Worm (Caenorhabditis elegans) whole organism, young adult: ENCODE measurements around the gene F26D10.13.
A peak's percentile ranks its signal among the peaks of the same experiment; 100 is the strongest.

Experiments
- B0035.1 ChIP-seq: sonication (generic microtip); optimal IDR thresholded peaks from 2 replicates; lab custom pipeline; 2016; ENCODE audit warnings: missing genetic modification characterization, mild to moderate bottlenecking, missing compliant biosample characterization, missing genotype, missing genetic modification reagents
- C17E4.6 ChIP-seq: fragments of 200-800 bp; sonication (Bioruptor generic); IDR thresholded peaks from 2 replicates; pipeline ENCODE4 v1.3.6; 2022; ENCODE audit warnings: missing genetic modification reagents, missing genetic modification characterization, missing compliant biosample characterization
- D2030.7 ChIP-seq: fragments of 200-800 bp; sonication (Bioruptor generic); IDR thresholded peaks from 2 replicates; pipeline ENCODE4 v1.3.6; 2022; ENCODE audit warnings: missing genetic modification reagents, missing genetic modification characterization, missing compliant biosample characterization
- F22D6.2 ChIP-seq: sonication (generic microtip); optimal IDR thresholded peaks from 2 replicates; lab custom pipeline; 2016; ENCODE audit warnings: mild to moderate bottlenecking, missing genetic modification characterization, missing compliant biosample characterization
- F49E8.2 ChIP-seq: sonication (generic microtip); optimal IDR thresholded peaks from 3 replicates; lab custom pipeline; 2017; ENCODE audit warnings: missing genetic modification characterization, mild to moderate bottlenecking, missing compliant biosample characterization, antibody characterized with exemption, moderate library complexity; ENCODE audit not compliant: insufficient read depth
- F57A8.1 ChIP-seq: fragments of 200-800 bp; sonication (Bioruptor generic); optimal IDR thresholded peaks from 2 replicates; lab custom pipeline; 2018; ENCODE audit warnings: mild to moderate bottlenecking, missing genetic modification characterization, moderate library complexity, missing compliant biosample characterization
- Y67H2A.10 ChIP-seq: fragments of 200-800 bp; sonication (Bioruptor generic); conservative IDR thresholded peaks from 2 replicates; pipeline ENCODE4 v1.3.6; 2022; ENCODE audit warnings: missing genetic modification reagents, missing genetic modification characterization, missing compliant biosample characterization
- ama-1 ChIP-seq, 3 experiments: fragments of 150-350 bp in 1 of 3; sonication (generic microtip) in 2 of 3; optimal IDR thresholded peaks; 2 replicates each; lab custom pipeline; 2014 to 2018; ENCODE audit warnings: missing biosample characterization in 2 of 3, missing genetic modification characterization in 2 of 3, missing genetic modification reagents in 2 of 3
- aptf-3 ChIP-seq: fragments of 200-800 bp; sonication (Bioruptor generic); IDR thresholded peaks from 2 replicates; pipeline ENCODE4 v1.3.6; 2022; ENCODE audit warnings: missing genetic modification characterization, missing compliant biosample characterization
- atf-7 ChIP-seq: sonication (generic microtip); optimal IDR thresholded peaks from 2 replicates; lab custom pipeline; 2017; ENCODE audit warnings: mild to moderate bottlenecking, missing genetic modification characterization, missing compliant biosample characterization
- bed-2 ChIP-seq: fragments of 200-800 bp; sonication (Bioruptor generic); IDR thresholded peaks from 2 replicates; pipeline ENCODE4 v1.3.6; 2022; ENCODE audit warnings: missing genetic modification reagents, missing genetic modification characterization, missing compliant biosample characterization
- cebp-1 ChIP-seq, 2 experiments: fragments of 200-800 bp in 1 of 2; sonication (Bioruptor generic) in 1 of 2; sonication (generic microtip) in 1 of 2; IDR thresholded peaks in 1 of 2; optimal IDR thresholded peaks in 1 of 2; 2 replicates each; pipeline versions ENCODE4 v1.3.6 to Lab custom; 2017 to 2022; ENCODE audit warnings: missing compliant biosample characterization in 2 of 2, missing genetic modification characterization in 2 of 2, mild to moderate bottlenecking in 1 of 2, missing genetic modification reagents in 1 of 2, moderate library complexity in 1 of 2
- cebp-2 ChIP-seq: fragments of 200-800 bp; sonication (Bioruptor generic); IDR thresholded peaks from 2 replicates; pipeline ENCODE4 v1.3.6; 2022; ENCODE audit warnings: missing genetic modification characterization, missing compliant biosample characterization
- ceh-27 ChIP-seq: fragments of 200-800 bp; sonication (Bioruptor generic); optimal IDR thresholded peaks from 2 replicates; lab custom pipeline; 2018; ENCODE audit warnings: mild to moderate bottlenecking, missing genetic modification characterization, moderate library complexity, missing compliant biosample characterization
- ceh-91 ChIP-seq: fragments of 200-800 bp; sonication (Bioruptor generic); IDR thresholded peaks from 2 replicates; pipeline ENCODE4 v1.3.6; 2022; ENCODE audit warnings: missing genetic modification reagents, missing genetic modification characterization, missing compliant biosample characterization
- dox-1 ChIP-seq: fragments of 200-800 bp; sonication (Bioruptor generic); IDR thresholded peaks from 2 replicates; pipeline ENCODE4 v1.3.6; 2022; ENCODE audit warnings: missing genetic modification reagents, missing genetic modification characterization, missing compliant biosample characterization
- egl-18 ChIP-seq: fragments of 200-800 bp; sonication (Bioruptor generic); IDR thresholded peaks from 2 replicates; pipeline ENCODE4 v1.3.6; 2022; ENCODE audit warnings: missing genetic modification reagents, missing genetic modification characterization, missing compliant biosample characterization
- egrh-3 ChIP-seq: fragments of 200-800 bp; sonication (Bioruptor generic); IDR thresholded peaks from 2 replicates; pipeline ENCODE4 v1.3.6; 2022; ENCODE audit warnings: missing genetic modification reagents, missing genetic modification characterization, missing compliant biosample characterization
- ekl-4 ChIP-seq: fragments of 200-800 bp; sonication (Bioruptor generic); IDR thresholded peaks from 2 replicates; pipeline ENCODE4 v1.3.6; 2022; ENCODE audit warnings: missing genetic modification reagents, missing genetic modification characterization, missing compliant biosample characterization
- fkh-3 ChIP-seq: sonication (generic microtip); optimal IDR thresholded peaks from 2 replicates; lab custom pipeline; 2016; ENCODE audit warnings: mild to moderate bottlenecking, missing genetic modification characterization, missing compliant biosample characterization
- hsf-1 ChIP-seq: fragments of 200-800 bp; sonication (Bioruptor generic); IDR thresholded peaks from 2 replicates; pipeline ENCODE4 v1.3.6; 2022; ENCODE audit warnings: missing genetic modification reagents, missing genetic modification characterization, missing compliant biosample characterization
- lin-26 ChIP-seq: fragments of 200-800 bp; sonication (Bioruptor generic); IDR thresholded peaks from 2 replicates; pipeline ENCODE4 v1.3.6; 2022; ENCODE audit warnings: missing genetic modification reagents, missing genetic modification characterization, missing compliant biosample characterization
- lsy-27 ChIP-seq: sonication (generic microtip); optimal IDR thresholded peaks from 2 replicates; lab custom pipeline; 2017; ENCODE audit warnings: missing genetic modification characterization, mild to moderate bottlenecking, missing compliant biosample characterization, antibody characterized with exemption, missing genotype, borderline replicate concordance; ENCODE audit not compliant: insufficient read depth
- madf-3 ChIP-seq: fragments of 200-800 bp; sonication (Bioruptor generic); IDR thresholded peaks from 2 replicates; pipeline ENCODE4 v1.3.6; 2022; ENCODE audit warnings: missing genetic modification reagents, missing genetic modification characterization, missing compliant biosample characterization
- mcd-1 ChIP-seq: fragments of 200-800 bp; sonication (Bioruptor generic); IDR thresholded peaks from 2 replicates; pipeline ENCODE4 v1.3.6; 2022; ENCODE audit warnings: missing genetic modification reagents, missing genetic modification characterization, missing compliant biosample characterization
- mel-28 ChIP-seq: sonication (generic microtip); optimal IDR thresholded peaks from 2 replicates; lab custom pipeline; 2016; ENCODE audit warnings: borderline replicate concordance, mild to moderate bottlenecking, missing genetic modification characterization, missing compliant biosample characterization
- nfya-2 ChIP-seq: fragments of 200-800 bp; sonication (Bioruptor generic); IDR thresholded peaks from 2 replicates; pipeline ENCODE4 v1.3.6; 2022; ENCODE audit warnings: missing genetic modification reagents, missing genetic modification characterization, missing compliant biosample characterization
- nfyb-1 ChIP-seq: fragments of 200-800 bp; sonication (Bioruptor generic); IDR thresholded peaks from 2 replicates; pipeline ENCODE4 v1.3.6; 2022; ENCODE audit warnings: missing genetic modification reagents, missing genetic modification characterization, missing compliant biosample characterization
- rcor-1 ChIP-seq: fragments of 200-800 bp; sonication (Bioruptor generic); IDR thresholded peaks from 2 replicates; pipeline ENCODE4 v1.3.6; 2022; ENCODE audit warnings: missing genetic modification reagents, missing genetic modification characterization, missing compliant biosample characterization
- rpc-1 ChIP-seq, 2 experiments: fragments of 150-350 bp in 1 of 2; sonication (generic microtip) in 1 of 2; optimal IDR thresholded peaks; 2 replicates each; lab custom pipeline; 2014 to 2018; ENCODE audit warnings: missing biosample characterization in 1 of 2, missing genetic modification characterization in 1 of 2, missing genetic modification reagents in 1 of 2, missing genotype in 1 of 2
- sdz-38 ChIP-seq: sonication (generic microtip); optimal IDR thresholded peaks from 2 replicates; lab custom pipeline; 2016; ENCODE audit warnings: missing genotype, missing genetic modification characterization, missing compliant biosample characterization
- tbp1 ChIP-seq: fragments of 200-800 bp; sonication (Bioruptor generic); optimal IDR thresholded peaks from 2 replicates; lab custom pipeline; 2018; ENCODE audit warnings: mild to moderate bottlenecking, missing genetic modification characterization, missing compliant biosample characterization
- tlf-1 ChIP-seq: fragments of 200-800 bp; sonication (Bioruptor generic); optimal IDR thresholded peaks from 2 replicates; lab custom pipeline; 2018; ENCODE audit warnings: mild to moderate bottlenecking, missing genetic modification characterization, missing compliant biosample characterization
- unc-130 ChIP-seq: sonication (generic microtip); optimal IDR thresholded peaks from 2 replicates; lab custom pipeline; 2016; ENCODE audit warnings: missing genetic modification reagents, missing genetic modification characterization, missing compliant biosample characterization
- unc-62 ChIP-seq: fragments of 150-350 bp; optimal IDR thresholded peaks from 2 replicates; lab custom pipeline; 2014; ENCODE audit warnings: missing biosample characterization, missing genetic modification reagents, missing genetic modification characterization
- zfh-2 ChIP-seq: fragments of 200-800 bp; sonication (Bioruptor generic); conservative IDR thresholded peaks from 2 replicates; pipeline ENCODE4 v1.3.6; 2022; ENCODE audit warnings: missing genetic modification reagents, missing genetic modification characterization, missing compliant biosample characterization
- ztf-25 ChIP-seq: fragments of 200-800 bp; sonication (Bioruptor generic); IDR thresholded peaks from 2 replicates; pipeline ENCODE4 v1.3.6; 2022; ENCODE audit warnings: missing genetic modification reagents, missing genetic modification characterization, missing compliant biosample characterization
- ztf-6 ChIP-seq: fragments of 200-800 bp; sonication (Bioruptor generic); IDR thresholded peaks from 2 replicates; pipeline ENCODE4 v1.3.6; 2022; ENCODE audit warnings: missing genetic modification reagents, missing genetic modification characterization, missing compliant biosample characterization

Gene F26D10.13

ce11 chrIV:17281060-17282021 lies 16.7 kb upstream of the F26D10.13 start (continued):
- TF ChIP-seq unc-130 (GFP tag; lab: Kevin White, UChicago) (peak; percentile 58), ztf-25 (no peak), cebp-1 (GFP tag; IDR thresholded peaks at IDR 0.05; lab: Robert Waterston, UW) (0 out of 2 replicates have a peak, but pooled peaks have one; percentile 46), cebp-1 (tag; optimal IDR thresholded peaks at IDR 0.05; lab: Kevin White, UChicago) (peak; percentile 85), fkh-3 (peak; percentile 33), egrh-3 (peak; percentile 88)
- TF ChIP-seq, all 124 proteins: peak for 91

- TF ChIP-seq ekl-4 (0 out of 2 replicates have a peak, but pooled peaks have one; percentile 6), atf-7 (tag; lab: Kevin White, UChicago) (no peak), dox-1 (GFP tag; lab: Robert Waterston, UW) (peak; percentile 2; the same call in 1 of the 2 replicates), rpc-1 (optimal IDR thresholded peaks at IDR 0.05; lab: Kevin White, UChicago) (no peak), rpc-1 (tag; optimal IDR thresholded peaks at IDR 0.05; lab: Kevin White, UChicago) (no peak), F57A8.1 (GFP tag; lab: Kevin White, UChicago) (peak; percentile 10), sdz-38 (tag; lab: Kevin White, UChicago) (no peak), unc-62 (GFP tag; lab: Kevin White, UChicago) (no peak), hsf-1 (GFP tag; lab: Robert Waterston, UW) (no peak), unc-130 (GFP tag; lab: Kevin White, UChicago) (no peak), mcd-1 (GFP tag; lab: Robert Waterston, UW) (0 out of 2 replicates have a peak, but pooled peaks have one; percentile 3), ama-1 (optimal IDR thresholded peaks at IDR 0.05; lab: Kevin White, UChicago) (peak; percentile 81), ama-1 (GFP tag; optimal IDR thresholded peaks at IDR 0.05; lab: Kevin White, UChicago) (no peak), madf-3 (GFP tag; lab: Robert Waterston, UW) (peak; percentile 2; the same call in 1 of the 2 replicates), tbp1 (GFP tag; lab: Kevin White, UChicago) (no peak), aptf-3 (GFP tag; lab: Robert Waterston, UW) (0 out of 2 replicates have a peak, but pooled peaks have one; percentile 1), nfyb-1 (GFP tag; lab: Robert Waterston, UW) (peak; percentile 2; the same call in 1 of the 2 replicates), tlf-1 (GFP tag; lab: Kevin White, UChicago) (no peak)
- TF ChIP-seq, all 124 proteins: peak for 8
Measured at ce11 chrIV:17280441-17280939, 15.9 kb upstream of the F26D10.13 start.

ce11 chrIV:17279592-17280440 lies 15.2 kb upstream of the F26D10.13 start:
- TF ChIP-seq ztf-6 (no peak), C17E4.6 (0 out of 2 replicates have a peak, but pooled peaks have one; percentile 12), lsy-27 (tag; lab: Kevin White, UChicago) (no peak), dox-1 (GFP tag; lab: Robert Waterston, UW) (peak; percentile 4), mel-28 (tag; lab: Kevin White, UChicago) (no peak), F49E8.2 (tag; lab: Kevin White, UChicago) (peak; percentile 21), rcor-1 (peak; percentile 7; the same call in 1 of the 2 replicates), nfya-2 (GFP tag; lab: Robert Waterston, UW) (0 out of 2 replicates have a peak, but pooled peaks have one; percentile 24), hsf-1 (GFP tag; lab: Robert Waterston, UW) (peak; percentile 77), ceh-91 (GFP tag; lab: Robert Waterston, UW) (no peak), D2030.7 (no peak; the same call in 1 of the 2 replicates), fkh-3 (no peak), zfh-2 (GFP tag; lab: Robert Waterston, UW) (peak; percentile 68), lin-26 (peak; percentile 64), cebp-2 (GFP tag; lab: Robert Waterston, UW) (peak; percentile 22; the same call in 1 of the 2 replicates), F22D6.2 (no peak), egl-18 (no peak; the same call in 1 of the 2 replicates), bed-2 (GFP tag; lab: Robert Waterston, UW) (0 out of 2 replicates have a peak, but pooled peaks have one; percentile 6), B0035.1 (tag; lab: Kevin White, UChicago) (no peak), Y67H2A.10 (GFP tag; lab: Robert Waterston, UW) (no peak), ceh-27 (GFP tag; lab: Kevin White, UChicago) (no peak)
